Worm (Caenorhabditis elegans) whole organism, young adult: ENCODE results near the gene str-141.

Experiments used
- B0019.2 ChIP-seq: fragments of 200-800 bp; sonication (Bioruptor generic); conservative IDR thresholded peaks from 2 replicates; pipeline ENCODE4 v1.3.6; 2022; ENCODE audit warnings: missing genetic modification reagents, missing genetic modification characterization, missing compliant biosample characterization
- B0336.3 ChIP-seq: fragments of 200-800 bp; sonication (Bioruptor generic); IDR thresholded peaks from 2 replicates; pipeline ENCODE4 v1.3.6; 2022; ENCODE audit warnings: missing genetic modification characterization, missing compliant biosample characterization
- D2030.7 ChIP-seq: fragments of 200-800 bp; sonication (Bioruptor generic); IDR thresholded peaks from 2 replicates; pipeline ENCODE4 v1.3.6; 2022; ENCODE audit warnings: missing genetic modification reagents, missing genetic modification characterization, missing compliant biosample characterization
- F33H1.4 ChIP-seq: fragments of 200-800 bp; sonication (Bioruptor generic); IDR thresholded peaks from 2 replicates; pipeline ENCODE4 v1.3.6; 2022; ENCODE audit warnings: missing genetic modification reagents, missing genetic modification characterization, missing compliant biosample characterization
- F49E8.2 ChIP-seq: sonication (generic microtip); optimal IDR thresholded peaks from 3 replicates; lab custom pipeline; 2017; ENCODE audit warnings: missing genetic modification characterization, mild to moderate bottlenecking, missing compliant biosample characterization, antibody characterized with exemption, moderate library complexity; ENCODE audit not compliant: insufficient read depth
- aptf-2 ChIP-seq: fragments of 200-800 bp; sonication (Bioruptor generic); conservative IDR thresholded peaks from 2 replicates; pipeline ENCODE4 v1.3.6; 2022; ENCODE audit warnings: missing genetic modification reagents, missing genetic modification characterization, missing compliant biosample characterization
- athp-1 ChIP-seq: sonication (generic microtip); optimal IDR thresholded peaks from 2 replicates; lab custom pipeline; 2017; ENCODE audit warnings: mild to moderate bottlenecking, missing genetic modification characterization, missing compliant biosample characterization
- attf-5 ChIP-seq: fragments of 200-800 bp; sonication (Bioruptor generic); optimal IDR thresholded peaks from 2 replicates; lab custom pipeline; 2018; ENCODE audit warnings: mild to moderate bottlenecking, missing genetic modification characterization, missing compliant biosample characterization
- ceh-58 ChIP-seq: fragments of 200-800 bp; sonication (Bioruptor generic); IDR thresholded peaks from 2 replicates; pipeline ENCODE4 v1.3.6; 2022; ENCODE audit warnings: missing genetic modification characterization, missing compliant biosample characterization
- ceh-91 ChIP-seq: fragments of 200-800 bp; sonication (Bioruptor generic); IDR thresholded peaks from 2 replicates; pipeline ENCODE4 v1.3.6; 2022; ENCODE audit warnings: missing genetic modification reagents, missing genetic modification characterization, missing compliant biosample characterization
- efl-1 ChIP-seq: fragments of 150-350 bp; optimal IDR thresholded peaks from 2 replicates; lab custom pipeline; 2014; ENCODE audit warnings: missing biosample characterization, missing genetic modification reagents, missing genetic modification characterization
- him-1 ChIP-seq: sonication (generic microtip); optimal IDR thresholded peaks from 2 replicates; lab custom pipeline; 2016; ENCODE audit warnings: missing genotype, missing genetic modification reagents, missing genetic modification characterization, missing compliant biosample characterization
- hlh-26 ChIP-seq: fragments of 200-800 bp; sonication (Bioruptor generic); conservative IDR thresholded peaks from 2 replicates; pipeline ENCODE4 v1.3.6; 2022; ENCODE audit warnings: missing genetic modification reagents, missing genetic modification characterization, missing compliant biosample characterization
- hrde-1 ChIP-seq: sonication (generic microtip); optimal IDR thresholded peaks from 2 replicates; lab custom pipeline; 2016; ENCODE audit warnings: missing genetic modification characterization, mild to moderate bottlenecking, missing compliant biosample characterization, moderate library complexity, missing genotype, missing genetic modification reagents, borderline replicate concordance
- let-526 ChIP-seq: fragments of 200-800 bp; sonication (Bioruptor generic); IDR thresholded peaks from 2 replicates; pipeline ENCODE4 v1.3.6; 2022; ENCODE audit warnings: missing genetic modification reagents, missing genetic modification characterization, missing compliant biosample characterization
- lin-54 ChIP-seq: fragments of 200-800 bp; sonication (Bioruptor generic); optimal IDR thresholded peaks from 2 replicates; lab custom pipeline; 2018; ENCODE audit warnings: mild to moderate bottlenecking, missing genetic modification characterization, missing compliant biosample characterization
- lsl-1 ChIP-seq: fragments of 200-800 bp; sonication (Bioruptor generic); optimal IDR thresholded peaks from 2 replicates; lab custom pipeline; 2018; ENCODE audit warnings: mild to moderate bottlenecking, missing genetic modification characterization, moderate library complexity, missing compliant biosample characterization
- madf-6 ChIP-seq: fragments of 200-800 bp; sonication (Bioruptor generic); IDR thresholded peaks from 2 replicates; pipeline ENCODE4 v1.3.6; 2022; ENCODE audit warnings: missing genetic modification reagents, missing genetic modification characterization, missing compliant biosample characterization
- madf-8 ChIP-seq: fragments of 200-800 bp; sonication (Bioruptor generic); conservative IDR thresholded peaks from 2 replicates; pipeline ENCODE4 v1.3.6; 2022; ENCODE audit warnings: missing genetic modification reagents, missing genetic modification characterization, missing compliant biosample characterization
- mcd-1 ChIP-seq: fragments of 200-800 bp; sonication (Bioruptor generic); IDR thresholded peaks from 2 replicates; pipeline ENCODE4 v1.3.6; 2022; ENCODE audit warnings: missing genetic modification reagents, missing genetic modification characterization, missing compliant biosample characterization
- snpc-1.1 ChIP-seq: sonication (generic microtip); optimal IDR thresholded peaks from 2 replicates; lab custom pipeline; 2017; ENCODE audit warnings: missing genetic modification characterization, mild to moderate bottlenecking, missing compliant biosample characterization, antibody characterized with exemption, moderate library complexity, missing genotype, missing genetic modification reagents; ENCODE audit not compliant: insufficient read depth
- snpc-1.3 ChIP-seq: sonication (generic microtip); optimal IDR thresholded peaks from 2 replicates; lab custom pipeline; 2017; ENCODE audit warnings: missing genetic modification characterization, mild to moderate bottlenecking, missing compliant biosample characterization, antibody characterized with exemption, moderate library complexity, missing genotype, missing genetic modification reagents; ENCODE audit not compliant: insufficient read depth
- snpc-3.4 ChIP-seq: sonication (generic microtip); optimal IDR thresholded peaks from 2 replicates; lab custom pipeline; 2017; ENCODE audit warnings: missing genetic modification characterization, mild to moderate bottlenecking, missing compliant biosample characterization, antibody characterized with exemption, moderate library complexity, missing genotype, missing genetic modification reagents
- snpc-4 ChIP-seq, 5 experiments: fragments of 150-350 bp in 1 of 5; sonication (generic microtip) in 4 of 5; optimal IDR thresholded peaks; 2 replicates each; lab custom pipeline; 2014 to 2018; ENCODE audit warnings: missing genetic modification characterization in 5 of 5, missing biosample characterization in 3 of 5, antibody characterized with exemption in 2 of 5, mild to moderate bottlenecking in 2 of 5, missing compliant biosample characterization in 2 of 5, missing genotype in 2 of 5, moderate library complexity in 2 of 5, missing genetic modification reagents in 1 of 5
- somi-1 ChIP-seq: fragments of 200-800 bp; sonication (Bioruptor generic); optimal IDR thresholded peaks from 2 replicates; lab custom pipeline; 2018; ENCODE audit warnings: mild to moderate bottlenecking, missing genetic modification characterization, missing compliant biosample characterization
- xnd-1 ChIP-seq: sonication (generic microtip); optimal IDR thresholded peaks from 2 replicates; lab custom pipeline; 2016; ENCODE audit warnings: missing genotype, missing genetic modification reagents, missing genetic modification characterization, missing compliant biosample characterization
- ztf-18 ChIP-seq: sonication (generic microtip); optimal IDR thresholded peaks from 2 replicates; lab custom pipeline; 2016; ENCODE audit warnings: missing genotype, mild to moderate bottlenecking, missing genetic modification characterization, missing compliant biosample characterization

The str-141 gene

DNA sequence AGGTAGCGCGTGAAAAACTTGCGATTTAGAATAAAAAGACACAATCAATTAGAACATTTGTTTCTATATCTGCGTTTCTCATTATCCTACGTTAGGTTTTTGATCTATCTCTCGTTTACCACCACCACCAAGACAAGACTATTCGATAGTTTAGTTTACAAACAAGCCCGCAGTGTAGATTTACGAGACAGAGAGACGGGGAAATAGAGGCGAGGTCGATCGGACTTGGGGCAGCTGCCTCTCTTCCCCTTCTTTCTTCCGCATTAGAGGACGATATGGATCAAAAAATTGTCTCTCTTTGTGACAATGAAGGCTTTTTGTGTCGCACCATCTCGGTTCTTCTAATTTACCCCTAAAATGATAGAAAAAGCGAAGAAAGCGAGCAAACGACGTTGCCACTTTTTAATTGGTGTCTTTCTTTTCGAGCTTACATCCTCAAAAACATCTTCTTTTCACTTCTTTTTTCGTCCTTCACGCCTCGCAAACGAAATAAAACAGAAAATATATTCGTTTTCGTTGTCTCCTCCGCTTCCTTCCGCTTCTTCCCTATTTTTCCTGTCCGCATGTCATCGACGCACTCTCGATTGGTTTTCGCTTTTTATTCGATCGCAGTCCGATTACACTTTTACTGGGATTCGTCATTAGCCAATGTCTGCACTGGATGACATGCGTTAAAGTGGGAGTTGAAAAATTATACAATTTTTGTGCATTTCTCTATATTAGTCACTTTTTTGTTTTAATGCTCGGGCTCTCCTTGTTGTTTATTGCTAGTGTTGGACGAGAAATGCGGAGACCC lies 42.0 kb downstream of the str-141 start:
- no peak for TF ChIP-seq hlh-26
- TF ChIP-seq attf-5 (GFP tag; lab: Kevin White, UChicago): no peak
- no peak for TF ChIP-seq ztf-18 (tag; lab: Kevin White, UChicago)
- TF ChIP-seq B0336.3 (GFP tag; lab: Robert Waterston, UW): no peak
- no peak for TF ChIP-seq B0019.2 (GFP tag; lab: Robert Waterston, UW)

DNA sequence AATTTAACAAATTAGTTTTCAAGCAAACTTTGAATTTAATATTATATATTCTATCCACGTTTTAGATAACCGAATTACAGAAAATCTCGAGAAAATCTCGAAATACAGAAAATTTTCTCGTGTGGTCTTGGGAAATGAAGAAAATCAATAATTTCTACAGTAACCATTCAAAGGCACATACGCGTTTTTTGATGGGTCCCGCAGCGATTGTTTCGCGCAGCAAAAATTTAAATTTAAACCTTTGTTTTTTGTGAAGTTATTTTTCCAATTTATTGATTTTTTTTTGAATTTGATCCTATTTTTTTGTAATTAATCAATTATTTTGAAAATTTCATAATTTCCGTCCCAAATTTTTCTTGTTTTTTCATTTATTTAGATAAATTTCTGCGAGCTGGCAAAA lies 44.1 kb downstream of the str-141 start:
- TF ChIP-seq madf-6 (GFP tag; lab: Robert Waterston, UW): peak; percentile 95
- peak; percentile 5 for TF ChIP-seq him-1 (tag; lab: Kevin White, UChicago)
- TF ChIP-seq mcd-1 (GFP tag; lab: Robert Waterston, UW): peak; percentile 37; the same call in 1 of the 2 replicates
- no peak for TF ChIP-seq somi-1 (GFP tag; lab: Kevin White, UChicago)
- TF ChIP-seq snpc-1.1 (tag; lab: Kevin White, UChicago): peak; percentile 1
- TF ChIP-seq ceh-91: peak; percentile 45; the same call in 1 of the 2 replicates
- no peak for TF ChIP-seq snpc-4 (GFP tag; optimal IDR thresholded peaks at IDR 0.05; lab: Kevin White, UChicago)
- TF ChIP-seq snpc-4 (tag; optimal IDR thresholded peaks at IDR 0.05; lab: Kevin White, UChicago): peak in 1 of 4 experiments; percentile 47
- TF ChIP-seq madf-8 (GFP tag; lab: Robert Waterston, UW): peak; percentile 81
- TF ChIP-seq let-526 (GFP tag; lab: Robert Waterston, UW): no peak
- peak; percentile 96 for TF ChIP-seq xnd-1 (tag; lab: Kevin White, UChicago)
- TF ChIP-seq lsl-1 (GFP tag; lab: Kevin White, UChicago): peak; percentile 93
- peak; percentile 78 for TF ChIP-seq lin-54 (GFP tag; lab: Kevin White, UChicago)
- peak; percentile 95 for TF ChIP-seq F33H1.4 (GFP tag; lab: Robert Waterston, UW)
- TF ChIP-seq snpc-3.4 (tag; lab: Kevin White, UChicago): peak; percentile 72
- TF ChIP-seq F49E8.2 (tag; lab: Kevin White, UChicago): peak; percentile 37
- no peak for TF ChIP-seq hrde-1
- TF ChIP-seq D2030.7: peak; percentile 51; the same call in 1 of the 2 replicates
- peak; percentile 22 for TF ChIP-seq efl-1 (GFP tag; lab: Kevin White, UChicago)
- no peak for TF ChIP-seq aptf-2 (GFP tag; lab: Robert Waterston, UW)
- peak; percentile 6 for TF ChIP-seq athp-1 (tag; lab: Kevin White, UChicago)
- TF ChIP-seq snpc-1.3 (tag; lab: Kevin White, UChicago): peak; percentile 40

DNA sequence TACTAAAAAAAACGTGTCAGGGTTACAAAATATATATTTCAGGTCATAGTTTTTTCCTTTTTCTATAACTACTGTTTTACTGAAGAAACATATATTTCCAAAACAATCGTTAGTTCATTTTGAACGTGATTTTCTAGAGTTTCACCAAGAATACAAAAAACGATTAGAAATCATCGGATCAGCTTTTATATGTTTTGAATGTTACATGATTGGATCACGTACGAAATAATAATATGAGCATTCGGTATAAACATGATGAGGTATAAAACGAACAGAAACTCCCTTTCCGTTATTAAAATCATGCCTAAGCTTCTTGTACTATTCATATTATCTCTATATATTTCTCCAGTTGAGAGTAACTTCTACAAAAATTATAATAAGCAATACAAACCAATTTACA lies 50.8 kb downstream of the str-141 start, which contains the start of gene clec-223:
TSS of gene clec-223 (plus strand) at position 301 of the 400 bp plus-strand sequence.
- TF ChIP-seq hlh-26: no peak
- no peak for TF ChIP-seq ceh-58 (GFP tag; lab: Robert Waterston, UW)
